Worm (Caenorhabditis elegans): ENCODE data around the gene C06E2.9.

DNA sequence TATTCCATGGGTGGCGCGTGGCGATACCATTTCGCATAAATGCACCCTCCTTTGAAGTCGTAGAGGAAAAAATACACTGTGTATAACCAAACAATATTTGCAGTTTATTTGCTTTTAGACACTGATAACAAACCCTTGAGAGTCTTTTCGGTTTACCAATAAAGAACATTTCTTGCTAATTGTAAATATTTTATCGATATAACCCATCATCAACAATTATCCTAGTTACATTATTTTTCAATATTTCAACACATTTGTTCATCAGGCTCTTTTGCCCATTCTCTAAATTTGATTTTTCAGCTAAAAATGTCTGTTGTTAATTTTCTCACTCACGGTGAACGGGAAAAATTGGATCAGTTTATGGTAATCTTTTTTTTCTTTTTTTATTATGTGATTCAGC, 17.1 kb upstream of the C06E2.9 start, which contains the start of gene ubc-23:
- TF ChIP-seq tbx-7 (tag; optimal IDR thresholded peaks at IDR 0.05) (no peak), dmd-4 (tag; optimal IDR thresholded peaks at IDR 0.05; ENCODE audit: borderline replicate concordance) (no peak)
